Fruit fly (Drosophila melanogaster): ENCODE measurements around the gene shv.

dm6 chr2L:487719-488547 is 35.0 kb downstream of the shv start:
- no peak for TF ChIP-seq h (optimal IDR thresholded peaks at IDR 0.05)
- no peak for TF ChIP-seq ttk (optimal IDR thresholded peaks at IDR 0.05)
- TF ChIP-seq psq (optimal IDR thresholded peaks at IDR 0.05) = no peak
- TF ChIP-seq insv (optimal IDR thresholded peaks at IDR 0.05) = no peak
- no peak for TF ChIP-seq Myc (optimal IDR thresholded peaks at IDR 0.05)
- TF ChIP-seq Sin3A (optimal IDR thresholded peaks at IDR 0.05) = no peak
